Fruit fly (Drosophila melanogaster): ENCODE results near the gene beta-PheRS.

The beta-PheRS gene

DNA sequence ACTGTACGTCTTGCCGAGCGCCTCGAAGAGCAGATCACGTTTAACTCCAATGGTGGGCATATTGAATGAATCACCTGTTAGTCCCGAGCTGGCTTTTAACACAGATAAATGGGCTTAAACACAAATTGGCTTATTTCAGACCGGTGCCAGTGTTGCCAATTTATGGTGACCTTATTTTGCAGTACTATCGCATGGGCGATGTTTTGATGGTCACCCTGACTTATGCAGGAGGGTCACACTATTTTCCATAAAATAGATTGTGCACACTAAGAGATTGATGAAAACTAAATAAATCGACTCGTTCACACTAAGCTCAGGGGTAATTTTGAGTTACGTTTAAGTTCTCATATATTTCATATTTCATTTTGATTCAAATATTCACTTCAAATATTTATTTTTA, at the start of gene beta-PheRS:
Gene beta-PheRS (minus strand): TSS at position 186 of the 400 bp plus-strand sequence.
- TF ChIP-seq noc (tag; optimal IDR thresholded peaks at IDR 0.05): no peak

DNA sequence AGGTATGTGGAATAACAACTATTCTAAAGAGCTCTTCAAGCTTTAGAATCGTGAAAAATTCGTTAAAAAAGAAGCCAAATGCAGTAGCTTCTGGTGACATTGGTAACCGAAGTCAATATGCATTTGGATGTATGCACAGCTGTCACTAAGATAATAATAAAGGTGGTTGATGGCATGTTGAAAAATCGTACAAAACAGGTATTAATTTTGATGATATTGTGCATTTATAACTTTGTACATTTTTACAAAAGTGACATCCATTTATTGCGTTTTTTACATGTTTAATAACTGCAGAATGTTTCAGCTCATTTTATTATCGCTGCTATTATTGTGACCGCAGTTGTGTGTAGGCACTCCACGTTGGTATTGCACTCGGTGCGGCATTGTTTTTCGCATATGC, 49.0 kb upstream of the beta-PheRS start:
- no peak for TF ChIP-seq noc (tag; optimal IDR thresholded peaks at IDR 0.05)

DNA sequence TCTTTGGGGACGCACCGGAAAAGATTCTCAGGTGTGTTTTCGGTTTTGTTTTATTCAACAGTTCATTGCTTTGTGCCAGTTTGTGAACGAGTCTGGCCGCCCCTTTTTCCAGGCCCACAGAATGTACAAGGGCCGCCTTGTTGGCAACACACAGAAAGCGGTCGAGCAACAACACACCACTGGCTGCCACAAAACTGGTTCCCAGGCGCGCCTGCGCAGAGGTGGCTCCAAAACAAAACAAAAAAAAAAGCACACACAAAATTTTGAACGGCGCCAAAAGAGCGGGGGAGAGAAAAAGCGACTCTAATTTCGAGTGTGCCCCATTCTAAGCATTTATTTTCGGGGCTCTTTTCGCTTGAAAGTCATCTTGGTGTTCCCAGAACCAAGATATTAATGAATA, 46.7 kb upstream of the beta-PheRS start:
- no peak for TF ChIP-seq noc (tag; optimal IDR thresholded peaks at IDR 0.05)

DNA sequence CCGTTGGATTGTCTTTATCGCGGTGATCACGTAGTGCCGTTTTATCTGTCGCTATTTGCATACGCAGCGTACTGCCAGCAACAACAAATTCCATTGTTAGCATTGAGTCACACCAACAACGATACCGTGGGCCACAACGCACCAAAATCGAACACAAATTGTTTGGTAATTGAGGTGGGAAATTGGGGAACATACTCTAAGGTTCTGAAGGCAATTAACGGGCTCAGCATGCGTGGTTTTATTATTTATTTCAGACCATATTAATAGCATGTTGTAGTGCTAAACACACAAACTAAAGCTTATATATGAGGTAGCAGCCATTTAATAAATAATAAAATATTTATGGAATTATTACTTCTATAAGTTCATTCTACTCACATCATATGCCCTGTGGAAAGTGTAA, 46.1 kb upstream of the beta-PheRS start:
- TF ChIP-seq noc (tag; optimal IDR thresholded peaks at IDR 0.05): no peak

DNA sequence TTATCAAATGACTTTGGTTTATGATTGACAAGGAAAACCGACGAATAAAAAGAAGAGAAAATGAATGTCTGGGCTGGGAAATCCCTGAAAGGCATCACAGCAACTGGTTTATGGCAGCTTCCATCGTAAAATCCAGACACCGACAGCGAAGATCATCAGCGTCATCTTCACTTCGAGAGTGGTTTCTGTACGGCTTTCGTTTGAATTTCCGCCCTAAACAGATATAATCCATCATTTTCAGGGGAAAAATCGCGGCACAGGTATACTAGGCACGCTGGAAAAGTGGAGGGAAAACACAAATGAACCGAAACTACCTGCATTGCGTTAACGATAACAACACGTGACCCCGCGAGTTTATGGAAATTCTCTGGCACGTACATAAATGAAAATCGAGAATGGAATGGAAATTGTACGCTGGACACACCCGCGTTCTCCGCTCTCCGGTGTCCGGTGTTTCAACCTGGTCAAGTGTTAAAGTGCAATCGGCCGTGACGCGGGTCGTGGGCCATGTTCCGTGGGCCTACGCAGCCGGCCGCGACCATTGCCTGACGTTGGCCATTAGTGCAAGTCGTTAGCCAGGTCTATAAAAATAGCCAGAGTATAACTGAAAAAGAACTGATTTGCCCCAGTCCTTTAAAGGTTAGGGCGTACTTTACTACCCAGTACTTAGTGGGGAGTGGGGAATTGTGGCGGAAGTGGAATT, 45.1 kb upstream of the beta-PheRS start:
- TF ChIP-seq noc (tag; optimal IDR thresholded peaks at IDR 0.05): no peak

DNA sequence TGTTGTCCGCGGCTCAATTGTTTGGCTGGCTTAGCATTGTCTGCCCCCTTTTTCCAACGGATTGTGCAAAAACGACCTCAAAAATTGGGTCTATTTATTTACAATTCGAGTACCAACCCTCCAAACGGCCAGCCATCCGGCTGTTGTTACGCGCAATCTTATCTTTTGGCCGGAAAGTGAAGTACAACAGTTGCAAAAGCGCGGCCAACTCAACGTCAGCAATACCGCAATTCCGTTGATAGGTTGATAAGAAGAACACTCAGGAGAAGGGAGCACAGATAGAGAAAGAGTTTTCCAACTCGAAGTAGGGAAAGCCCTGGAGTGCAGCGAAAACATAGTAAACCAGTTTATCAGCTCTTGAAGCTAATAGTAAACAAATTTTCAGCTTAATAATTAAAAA, 44.4 kb upstream of the beta-PheRS start:
- no peak for TF ChIP-seq noc (tag; optimal IDR thresholded peaks at IDR 0.05)

DNA sequence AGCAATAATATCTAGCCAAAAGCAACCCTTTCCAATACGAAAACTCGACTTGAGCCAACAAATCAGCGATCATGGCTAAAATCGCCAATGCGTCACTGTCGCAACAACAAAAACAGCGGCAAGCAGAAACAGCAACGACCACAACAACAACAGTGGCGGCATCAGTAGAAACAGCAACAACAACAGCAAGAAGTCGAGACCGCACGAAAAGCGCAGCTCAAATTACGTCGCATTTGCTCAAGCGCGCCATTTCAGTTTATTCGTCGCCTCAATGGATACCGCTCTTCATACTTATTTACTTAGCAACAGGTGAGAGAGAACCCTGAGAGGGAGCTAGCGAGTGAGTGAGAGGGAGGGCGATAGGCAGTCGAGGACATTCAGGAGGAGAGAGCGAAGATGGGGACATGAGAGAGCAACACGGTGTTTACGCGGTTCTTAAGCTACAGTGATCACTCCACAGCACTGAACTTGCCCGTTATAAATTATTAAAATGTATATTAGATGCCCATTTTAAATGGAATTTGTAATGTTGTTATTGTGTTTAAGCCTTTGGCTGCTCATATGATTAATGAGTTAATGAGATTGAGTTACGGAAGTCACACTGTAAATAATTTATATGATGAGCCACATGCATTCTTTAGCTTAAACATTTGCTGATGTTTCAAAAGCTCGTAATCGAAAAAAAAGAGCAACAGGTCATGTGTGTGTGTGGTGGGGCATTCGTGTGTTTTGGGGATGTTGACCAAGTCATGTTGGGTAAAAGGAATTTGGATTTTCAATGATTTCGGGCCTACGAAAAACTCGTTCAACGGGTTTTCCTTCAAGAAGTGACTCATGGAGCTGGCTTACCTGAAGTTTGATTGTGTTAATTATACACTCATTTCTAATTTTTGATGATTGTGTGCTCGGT, 43.3 kb upstream of the beta-PheRS start:
- TF ChIP-seq noc (tag; optimal IDR thresholded peaks at IDR 0.05): peak; percentile 84

DNA sequence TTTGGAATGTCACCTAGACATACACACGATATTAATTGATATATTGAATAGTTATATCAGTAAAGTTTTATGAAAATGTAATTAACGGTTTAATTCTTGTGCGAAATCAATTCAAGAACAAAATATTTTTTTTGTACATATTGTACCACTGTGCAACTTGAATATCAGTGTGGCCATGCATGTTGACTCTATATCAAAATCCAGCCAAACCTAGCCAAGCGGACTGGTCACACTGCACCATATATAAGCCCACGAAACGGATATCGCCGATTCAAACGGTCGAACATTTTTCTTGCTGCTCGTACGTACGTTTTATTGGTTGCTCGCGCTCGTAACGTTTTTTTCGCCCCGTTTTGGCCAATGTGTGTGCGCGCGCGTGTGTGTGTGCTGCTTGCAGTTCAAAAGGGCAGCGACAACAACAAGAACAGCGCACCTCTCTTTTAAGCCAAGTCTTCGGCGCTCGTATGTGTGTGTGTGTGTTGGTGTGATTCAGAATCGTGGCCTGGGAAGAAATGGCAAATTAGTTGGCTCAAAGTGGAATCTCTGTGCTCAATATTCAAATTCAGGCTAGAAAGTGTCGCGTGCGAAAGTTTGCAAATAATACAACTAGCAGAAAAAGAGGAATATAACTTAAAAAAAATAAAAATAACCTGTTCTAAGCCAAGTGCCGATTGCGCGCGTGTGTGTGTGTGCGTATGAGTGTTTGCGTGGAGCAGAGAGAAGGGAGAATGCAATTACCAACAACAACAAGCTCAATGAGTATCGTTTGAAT, 42.5 kb upstream of the beta-PheRS start, which contains the start of gene crb:
Gene crb (plus strand): TSS at position 295 of the 772 bp plus-strand sequence.
- no peak for TF ChIP-seq noc (tag; optimal IDR thresholded peaks at IDR 0.05)

DNA sequence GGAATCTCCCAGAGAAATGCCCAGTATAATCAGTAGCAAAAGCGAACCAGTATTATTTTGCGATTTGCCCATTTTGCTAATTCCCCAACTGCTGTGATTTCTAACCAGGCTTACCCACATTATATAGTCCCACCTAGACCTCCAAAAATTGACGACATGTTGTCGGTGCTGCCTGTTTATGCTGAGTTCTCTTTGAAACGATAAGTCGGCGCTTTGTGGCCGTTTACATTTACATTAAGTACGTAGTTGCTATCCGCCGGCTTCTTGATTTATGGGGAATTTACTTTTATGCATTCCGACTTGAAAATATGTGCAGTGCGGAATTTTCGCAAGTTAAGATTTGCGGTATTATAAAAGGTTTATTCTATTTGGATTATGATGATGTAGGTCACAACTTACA, 41.8 kb upstream of the beta-PheRS start, which contains the start of gene CG5715:
Gene CG5715 (minus strand): TSS at position 101 of the 400 bp plus-strand sequence.
- TF ChIP-seq noc (tag; optimal IDR thresholded peaks at IDR 0.05): no peak

DNA sequence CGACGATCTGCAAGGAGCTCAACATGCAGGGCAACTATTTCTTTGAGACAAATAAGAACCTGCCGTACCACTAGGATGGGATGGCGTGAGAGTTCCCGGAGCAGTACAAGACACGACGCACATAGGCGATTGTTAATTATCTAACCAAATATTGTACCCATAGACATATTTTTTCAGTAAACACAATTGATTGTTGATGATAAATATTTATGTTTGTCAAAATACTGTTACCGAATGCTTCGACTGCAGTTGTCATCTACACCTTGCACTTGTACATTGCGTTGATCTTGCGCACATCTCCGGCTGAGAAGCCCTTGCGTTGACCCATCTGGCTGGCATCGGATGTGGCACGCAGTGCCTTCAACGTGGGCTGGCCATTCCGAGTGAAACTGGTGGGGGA, 40.7 kb upstream of the beta-PheRS start:
- TF ChIP-seq noc (tag; optimal IDR thresholded peaks at IDR 0.05): no peak

DNA sequence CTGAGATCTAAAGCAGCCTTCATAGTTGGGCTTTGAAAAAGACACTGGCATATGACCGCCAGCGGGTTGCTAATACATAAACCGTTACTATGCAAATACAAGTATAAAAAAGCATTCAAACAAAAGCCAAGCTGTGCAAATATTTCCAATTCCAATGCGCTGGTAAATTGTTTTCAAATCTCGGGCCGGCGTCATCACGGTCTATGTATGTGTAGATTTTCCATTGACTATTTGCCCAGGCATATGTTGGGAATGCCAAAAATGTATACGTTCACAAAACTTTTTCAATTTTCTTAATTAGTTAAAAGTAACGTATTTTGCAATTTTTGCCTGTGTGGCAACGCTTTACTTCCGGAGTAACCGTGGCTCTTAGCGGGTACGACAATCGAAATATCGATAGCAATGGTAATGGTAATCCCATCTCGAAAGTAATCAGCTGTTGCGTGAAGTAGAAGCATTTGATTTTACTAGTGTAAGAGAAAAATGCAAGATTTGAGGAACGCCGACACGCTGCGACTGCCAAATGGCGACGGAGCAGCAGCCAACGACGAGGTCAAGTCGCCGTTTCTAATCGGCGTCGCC, 37.4 kb upstream of the beta-PheRS start, which contains the start of the genes CG34290 and Uck:
Gene CG34290 (minus strand): TSS at position 51 of the 582 bp plus-strand sequence.
Gene Uck (plus strand): TSS at position 405 of the 582 bp plus-strand sequence.
- TF ChIP-seq noc (tag; optimal IDR thresholded peaks at IDR 0.05): peak; percentile 50

DNA sequence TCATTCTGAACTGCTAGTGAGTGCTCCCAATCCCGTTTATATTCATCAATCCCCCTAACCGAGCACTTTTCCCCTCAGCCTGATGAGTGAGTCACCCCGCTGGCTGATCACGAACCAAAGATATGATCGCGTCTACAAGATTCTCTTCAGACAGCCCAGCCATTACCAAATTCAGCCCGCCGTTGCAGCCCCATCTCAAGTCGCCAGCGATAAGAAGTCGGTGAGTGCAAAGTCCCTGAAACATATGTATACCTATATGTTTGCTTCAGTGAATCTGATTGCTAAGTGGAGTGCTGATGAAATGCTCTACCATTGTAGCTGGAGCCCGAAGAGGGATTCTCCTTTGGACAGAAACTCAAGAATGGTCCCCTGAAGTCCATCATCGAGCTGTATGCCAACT, 34.7 kb upstream of the beta-PheRS start:
- no peak for TF ChIP-seq noc (tag; optimal IDR thresholded peaks at IDR 0.05)

DNA sequence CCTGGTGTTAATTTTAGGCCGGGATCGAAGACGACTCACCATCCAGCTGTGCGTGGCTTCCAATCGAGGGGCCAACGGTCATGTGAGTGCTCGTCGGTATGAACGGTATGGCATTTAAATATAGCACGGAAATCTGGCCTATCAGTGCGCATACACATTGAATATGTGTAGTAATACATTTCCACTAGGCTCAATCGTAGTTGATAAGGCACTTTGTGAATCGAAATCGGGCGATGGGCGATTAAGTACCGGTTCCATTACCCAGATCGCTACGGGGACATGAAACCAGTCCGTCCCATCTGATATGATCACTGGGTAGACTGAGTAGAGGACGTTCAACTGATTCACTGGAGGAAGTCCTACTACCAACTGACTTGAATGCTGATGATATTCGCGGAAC, 32.9 kb upstream of the beta-PheRS start:
- TF ChIP-seq noc (tag; optimal IDR thresholded peaks at IDR 0.05): no peak

DNA sequence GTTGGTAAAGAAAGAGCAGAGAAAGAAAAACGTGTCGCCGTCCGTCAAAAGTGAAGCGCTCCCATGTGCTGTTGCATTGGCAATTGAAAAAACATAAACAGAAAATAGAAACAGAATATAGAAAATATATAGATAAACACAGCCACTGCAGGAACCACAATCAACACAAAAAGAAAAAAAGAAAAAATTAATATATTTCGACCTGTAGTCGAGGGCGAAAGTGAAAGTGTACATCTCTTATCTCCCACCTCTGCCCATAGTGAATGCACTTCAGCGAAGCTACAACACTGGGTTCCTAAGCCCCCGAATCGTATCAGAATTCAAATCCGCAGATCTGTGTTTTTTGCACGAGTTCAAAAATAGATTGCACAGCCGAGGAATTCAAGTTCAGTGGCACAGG, 31.7 kb upstream of the beta-PheRS start:
- TF ChIP-seq noc (tag; optimal IDR thresholded peaks at IDR 0.05): no peak

DNA sequence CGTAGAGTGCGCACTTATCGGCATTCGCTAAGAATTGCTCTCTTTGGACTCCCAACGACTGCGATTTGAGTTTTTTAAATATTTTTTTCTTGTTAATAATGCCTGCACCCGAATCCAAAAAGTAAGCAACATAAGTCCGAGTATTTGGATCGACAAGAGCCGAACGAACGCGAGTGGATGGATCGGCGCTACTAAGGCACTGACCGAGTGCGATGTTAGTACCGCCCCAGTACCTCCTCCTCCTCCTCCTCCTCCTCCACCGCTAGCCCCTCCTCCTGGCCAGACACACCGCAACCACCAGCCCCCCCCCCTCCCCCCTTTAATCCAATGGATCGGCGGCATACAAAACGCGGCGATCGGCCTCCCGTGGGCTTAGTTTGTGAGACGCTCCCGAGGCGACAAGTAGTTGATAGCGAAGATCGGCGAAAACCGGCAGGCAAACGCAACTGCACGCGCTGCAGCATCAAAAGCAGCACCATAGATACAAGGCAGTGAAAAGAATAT, 31.2 kb upstream of the beta-PheRS start, which contains the start of gene CG6356:
Gene CG6356 (plus strand): TSS at position 374 of the 504 bp plus-strand sequence.
- TF ChIP-seq noc (tag; optimal IDR thresholded peaks at IDR 0.05): no peak

All from whole organism, larva.